Fruit fly (Drosophila melanogaster): Measurements from ENCODE around the gene CG10584.

Gene CG10584

dm6 chr3L:21057568-21057940 lies 26.4 kb upstream of the CG10584 start:
- TF ChIP-seq insv (optimal IDR thresholded peaks at IDR 0.05) (no peak), psq (optimal IDR thresholded peaks at IDR 0.05) (no peak), Myc (optimal IDR thresholded peaks at IDR 0.05) (no peak), h (optimal IDR thresholded peaks at IDR 0.05) (no peak), Sin3A (optimal IDR thresholded peaks at IDR 0.05) (no peak), ttk (optimal IDR thresholded peaks at IDR 0.05) (no peak)

DNA sequence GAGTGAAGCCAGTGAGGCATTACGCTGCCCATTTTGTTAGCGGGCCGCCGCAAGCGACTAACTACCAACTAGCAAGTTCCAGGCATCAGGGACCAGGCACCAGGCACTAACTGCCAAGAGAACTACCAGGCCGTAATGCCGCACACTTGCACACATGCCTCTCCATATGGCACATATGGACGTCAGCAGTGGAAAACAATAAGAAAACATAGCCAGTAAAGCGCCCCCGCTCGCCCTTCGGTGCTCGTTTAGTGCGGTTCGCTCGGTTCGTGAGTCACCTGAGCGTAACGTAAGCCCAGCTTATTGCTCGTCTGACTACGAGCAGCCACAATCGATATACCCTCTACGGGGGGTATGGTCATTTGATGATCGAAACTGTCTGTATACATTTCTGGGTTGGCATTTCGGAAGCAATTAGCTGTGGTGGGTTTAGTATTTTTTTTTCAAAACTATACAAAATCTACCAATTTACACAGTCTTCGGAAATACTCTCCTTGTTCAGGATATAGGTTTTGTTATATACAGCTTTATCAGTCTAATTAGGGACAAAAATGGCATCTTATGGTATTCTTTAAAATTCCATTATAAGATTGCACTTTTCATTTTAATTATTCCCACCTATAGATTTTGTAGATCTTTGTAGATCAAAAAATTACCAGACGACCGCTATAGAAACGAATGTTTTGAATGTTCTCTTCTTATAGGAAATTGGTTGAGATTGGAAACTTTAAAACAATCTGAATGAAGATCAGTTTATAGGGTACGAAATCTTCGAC lies 25.8 kb upstream of the CG10584 start:
- no peak for TF ChIP-seq h (optimal IDR thresholded peaks at IDR 0.05)
- no peak for TF ChIP-seq ttk (optimal IDR thresholded peaks at IDR 0.05)
- TF ChIP-seq Sin3A (optimal IDR thresholded peaks at IDR 0.05), result no peak
- no peak for TF ChIP-seq Myc (optimal IDR thresholded peaks at IDR 0.05)
- no peak for TF ChIP-seq insv (optimal IDR thresholded peaks at IDR 0.05)
- no peak for TF ChIP-seq psq (optimal IDR thresholded peaks at IDR 0.05)

- TF ChIP-seq psq (optimal IDR thresholded peaks at IDR 0.05), result no peak
- TF ChIP-seq h (optimal IDR thresholded peaks at IDR 0.05), result no peak
- no peak for TF ChIP-seq insv (optimal IDR thresholded peaks at IDR 0.05)
- no peak for TF ChIP-seq Myc (optimal IDR thresholded peaks at IDR 0.05)
- no peak for TF ChIP-seq ttk (optimal IDR thresholded peaks at IDR 0.05)
- no peak for TF ChIP-seq Sin3A (optimal IDR thresholded peaks at IDR 0.05)
Observed at dm6 chr3L:21056290-21056689, 25.1 kb upstream of the CG10584 start.

DNA sequence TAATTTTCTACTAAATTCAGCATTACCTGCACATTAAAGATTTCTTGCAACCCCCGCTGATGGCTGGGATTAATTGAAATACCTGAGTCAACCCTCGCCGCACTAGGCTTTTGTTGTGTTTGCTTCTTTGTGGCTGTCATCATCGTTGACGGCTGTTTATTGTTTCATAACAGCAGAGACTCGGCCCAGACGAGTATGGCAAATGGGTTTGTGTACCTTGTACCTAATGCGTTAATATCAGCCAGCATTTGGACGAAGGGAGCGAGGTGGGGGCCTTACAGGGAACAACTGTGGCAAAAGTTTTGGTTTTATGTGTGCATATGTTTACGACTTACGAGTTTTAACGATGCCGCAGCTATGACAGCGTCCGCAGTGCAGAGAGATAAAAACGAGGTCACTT lies 24.7 kb upstream of the CG10584 start:
- TF ChIP-seq insv (optimal IDR thresholded peaks at IDR 0.05) (no peak), psq (optimal IDR thresholded peaks at IDR 0.05) (no peak), Myc (optimal IDR thresholded peaks at IDR 0.05) (no peak), Sin3A (optimal IDR thresholded peaks at IDR 0.05) (no peak), ttk (optimal IDR thresholded peaks at IDR 0.05) (no peak), h (optimal IDR thresholded peaks at IDR 0.05) (no peak)

DNA sequence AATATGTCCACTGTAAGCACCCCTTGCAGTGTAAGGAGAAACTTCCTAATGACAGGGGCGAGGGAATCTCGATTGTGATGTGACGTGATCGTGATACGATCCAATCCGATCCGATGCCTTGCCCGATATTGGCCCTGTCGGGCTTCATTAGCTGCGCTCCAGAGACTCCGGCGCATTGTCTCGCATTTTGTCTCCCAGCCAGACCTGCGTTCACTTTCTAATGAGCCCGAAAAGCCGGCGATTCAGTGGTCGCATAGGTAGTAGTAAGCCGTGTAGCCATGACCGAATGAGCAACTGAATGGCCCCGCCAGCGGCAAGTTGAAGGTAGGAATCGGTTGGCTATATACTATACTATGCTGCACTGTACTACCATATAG lies 23.7 kb upstream of the CG10584 start:
- TF ChIP-seq ttk (optimal IDR thresholded peaks at IDR 0.05), result no peak
- no peak for TF ChIP-seq Sin3A (optimal IDR thresholded peaks at IDR 0.05)
- TF ChIP-seq Myc (optimal IDR thresholded peaks at IDR 0.05), result no peak
- no peak for TF ChIP-seq insv (optimal IDR thresholded peaks at IDR 0.05)
- no peak for TF ChIP-seq h (optimal IDR thresholded peaks at IDR 0.05)
- no peak for TF ChIP-seq psq (optimal IDR thresholded peaks at IDR 0.05)

DNA sequence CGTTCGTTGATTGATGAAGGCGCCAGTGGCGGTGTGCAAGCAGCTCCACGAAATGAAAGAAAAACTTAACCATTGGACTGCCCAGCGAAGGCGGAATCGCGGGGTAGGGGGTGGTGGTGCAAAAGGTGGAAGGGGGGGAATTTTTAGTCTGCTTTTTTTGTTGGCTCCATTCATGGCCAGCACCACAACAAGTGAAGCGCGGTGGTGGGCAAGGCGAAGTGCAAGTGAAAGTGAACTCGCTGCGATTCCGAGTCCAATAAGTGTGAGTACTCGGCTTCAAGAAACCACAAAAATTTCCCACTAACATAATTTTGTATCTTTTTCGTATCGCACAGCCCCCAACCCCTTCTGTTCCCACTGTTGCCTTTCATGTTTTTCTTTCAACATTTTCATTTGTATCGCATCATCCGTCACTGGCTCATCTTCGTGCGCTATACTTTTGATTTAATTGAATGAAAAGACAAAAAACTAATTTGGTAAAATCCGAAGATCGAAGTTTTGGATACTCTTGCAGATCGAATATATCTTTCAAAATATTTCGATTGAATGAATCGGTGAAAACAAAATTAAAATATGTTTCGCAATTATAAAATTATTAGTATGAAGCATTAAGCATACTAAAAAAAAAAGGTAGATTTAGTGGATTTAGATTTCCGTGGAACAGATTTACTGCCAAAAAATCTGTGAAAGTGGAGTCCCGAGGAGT lies 23.2 kb upstream of the CG10584 start:
- TF ChIP-seq Myc (optimal IDR thresholded peaks at IDR 0.05) (no peak), h (optimal IDR thresholded peaks at IDR 0.05) (no peak), ttk (optimal IDR thresholded peaks at IDR 0.05) (no peak), insv (optimal IDR thresholded peaks at IDR 0.05) (no peak), psq (optimal IDR thresholded peaks at IDR 0.05) (no peak)

DNA sequence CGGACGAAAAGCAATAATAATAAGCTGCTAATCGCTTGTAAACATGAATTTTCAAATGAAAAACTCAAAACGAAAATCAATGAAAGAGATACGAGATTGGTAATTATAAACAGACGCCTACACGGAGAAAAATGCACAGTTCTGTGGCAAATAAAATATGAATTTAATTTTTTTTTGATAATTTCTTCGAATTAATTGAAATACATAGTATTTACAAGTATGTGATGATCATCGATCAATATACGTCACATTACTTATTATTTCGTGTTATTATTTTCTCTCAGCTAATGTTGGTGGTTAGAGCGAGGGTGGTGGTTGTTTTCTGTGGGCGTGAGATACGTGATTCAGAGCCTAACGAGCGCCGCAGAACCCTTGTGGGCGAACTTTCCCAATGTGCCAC lies 22.6 kb upstream of the CG10584 start:
- TF ChIP-seq psq (optimal IDR thresholded peaks at IDR 0.05) (no peak), Sin3A (optimal IDR thresholded peaks at IDR 0.05) (no peak), h (optimal IDR thresholded peaks at IDR 0.05) (no peak), insv (optimal IDR thresholded peaks at IDR 0.05) (no peak), Myc (optimal IDR thresholded peaks at IDR 0.05) (no peak), ttk (optimal IDR thresholded peaks at IDR 0.05) (no peak)

dm6 chr3L:21052191-21052951 lies 21.2 kb upstream of the CG10584 start:
- TF ChIP-seq insv (optimal IDR thresholded peaks at IDR 0.05) (no peak), Sin3A (optimal IDR thresholded peaks at IDR 0.05) (no peak), h (optimal IDR thresholded peaks at IDR 0.05) (no peak), psq (optimal IDR thresholded peaks at IDR 0.05) (no peak), ttk (optimal IDR thresholded peaks at IDR 0.05) (no peak), Myc (optimal IDR thresholded peaks at IDR 0.05) (no peak)

DNA sequence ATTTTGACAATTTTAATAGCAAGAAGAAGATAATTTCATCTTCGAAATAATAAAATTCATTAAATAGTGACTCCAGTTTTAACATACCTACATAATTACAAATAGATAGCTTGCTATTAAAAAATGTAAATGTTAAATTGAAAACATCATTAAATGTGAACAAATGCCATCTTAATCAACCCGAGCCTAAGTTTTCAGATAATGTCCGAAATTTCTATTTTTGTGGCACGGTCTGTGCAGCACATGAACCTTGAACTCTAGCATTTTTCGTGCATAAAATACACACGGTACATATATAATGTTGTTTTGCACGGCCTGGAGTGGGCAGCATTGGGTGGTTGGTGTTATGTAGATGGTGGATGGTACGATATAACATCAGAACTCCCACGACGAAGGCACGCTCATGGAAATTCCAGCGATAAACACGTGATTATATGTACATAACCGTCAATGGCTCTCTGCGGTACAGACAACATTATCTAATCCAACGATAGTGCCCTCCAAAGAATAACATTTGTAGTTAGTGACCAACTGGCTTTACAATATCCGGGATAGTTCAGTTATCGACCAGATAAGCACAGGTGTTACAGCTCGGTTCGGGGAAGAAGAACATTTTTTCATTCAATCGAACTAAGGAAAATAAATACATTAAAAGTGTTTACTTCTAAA lies 19.0 kb upstream of the CG10584 start:
- no peak for TF ChIP-seq h (optimal IDR thresholded peaks at IDR 0.05)
- TF ChIP-seq Sin3A (optimal IDR thresholded peaks at IDR 0.05), result no peak
- no peak for TF ChIP-seq psq (optimal IDR thresholded peaks at IDR 0.05)
- no peak for TF ChIP-seq insv (optimal IDR thresholded peaks at IDR 0.05)
- TF ChIP-seq ttk (optimal IDR thresholded peaks at IDR 0.05), result no peak
- no peak for TF ChIP-seq Myc (optimal IDR thresholded peaks at IDR 0.05)

DNA sequence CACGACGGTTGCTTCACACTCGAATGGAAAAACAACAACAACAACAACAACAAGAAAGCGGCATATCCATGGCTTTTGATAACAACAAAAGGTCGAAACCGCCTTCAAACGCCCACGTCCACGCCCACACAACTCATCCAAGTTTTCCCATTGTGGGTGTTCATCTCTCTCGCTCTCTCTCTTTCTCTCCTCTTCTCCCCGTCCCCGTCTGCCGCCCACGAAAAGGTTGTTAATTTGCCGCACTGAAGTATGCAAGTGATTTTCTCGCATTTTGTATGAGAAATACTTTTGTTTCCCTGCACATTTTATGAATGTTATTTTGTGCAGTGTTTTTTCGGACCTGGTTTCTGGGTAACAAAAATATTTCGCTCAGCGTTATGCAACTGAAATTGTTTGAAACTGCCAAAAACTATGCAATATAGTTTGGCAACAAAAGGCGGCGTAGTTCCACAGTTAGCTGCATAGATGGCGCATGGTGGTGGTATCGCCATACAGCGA lies 18.3 kb upstream of the CG10584 start:
- TF ChIP-seq Myc (optimal IDR thresholded peaks at IDR 0.05) (no peak), Sin3A (optimal IDR thresholded peaks at IDR 0.05) (no peak), psq (optimal IDR thresholded peaks at IDR 0.05) (no peak), insv (optimal IDR thresholded peaks at IDR 0.05) (no peak), ttk (optimal IDR thresholded peaks at IDR 0.05) (no peak), h (optimal IDR thresholded peaks at IDR 0.05) (no peak)
